Fruit fly (Drosophila melanogaster) whole organism, embryonic: ENCODE data around the gene hook.

Experiments used
- ATbp ChIP-seq: fragments of 200-800 bp; sonication (Bioruptor generic); optimal IDR thresholded peaks from 2 replicates; lab custom pipeline; 2017; ENCODE audit warnings: missing biosample characterization, mild to moderate bottlenecking, missing genetic modification characterization, missing genetic modification reagents
- Adf1 ChIP-seq: fragments of 200-800 bp; sonication (Bioruptor generic); IDR thresholded peaks from 2 replicates; pipeline ENCODE4 v1.3.6; 2022; ENCODE audit warnings: missing biosample characterization, missing genetic modification characterization
- CG10431 ChIP-seq: fragments of 200-800 bp; sonication (Bioruptor generic); optimal IDR thresholded peaks from 3 replicates; lab custom pipeline; 2018; ENCODE audit warnings: missing biosample characterization, mild to moderate bottlenecking, missing genetic modification characterization
- CG10462 ChIP-seq: fragments of 200-800 bp; sonication (Bioruptor generic); optimal IDR thresholded peaks from 2 replicates; lab custom pipeline; 2016; ENCODE audit warnings: missing biosample characterization, missing genetic modification characterization
- CG11085 ChIP-seq: fragments of 200-800 bp; sonication (Bioruptor generic); IDR thresholded peaks from 2 replicates; pipeline ENCODE4 v1.3.6; 2022; ENCODE audit warnings: missing biosample characterization, missing genetic modification characterization
- CG12071 ChIP-seq: fragments of 200-800 bp; sonication (Bioruptor generic); optimal IDR thresholded peaks from 3 replicates; lab custom pipeline; 2018; ENCODE audit warnings: missing biosample characterization, mild to moderate bottlenecking, missing genetic modification characterization
- CG12769 ChIP-seq: fragments of 200-800 bp; sonication (Bioruptor generic); optimal IDR thresholded peaks from 2 replicates; lab custom pipeline; 2019; ENCODE audit warnings: missing biosample characterization, mild to moderate bottlenecking, missing genetic modification characterization, moderate library complexity
- CG17385 ChIP-seq: fragments of 200-800 bp; sonication (Bioruptor generic); optimal IDR thresholded peaks from 3 replicates; lab custom pipeline; 2018; ENCODE audit warnings: missing biosample characterization, mild to moderate bottlenecking, missing genetic modification characterization
- CG17612 ChIP-seq: fragments of 200-800 bp; sonication (Bioruptor generic); IDR thresholded peaks from 2 replicates; pipeline ENCODE4 v1.3.6; 2022; ENCODE audit warnings: missing biosample characterization, missing genetic modification characterization
- CG18599 ChIP-seq: fragments of 200-800 bp; sonication (Bioruptor generic); optimal IDR thresholded peaks from 3 replicates; lab custom pipeline; 2017; ENCODE audit warnings: missing biosample characterization, missing genetic modification characterization, mild to moderate bottlenecking, moderate library complexity, missing genetic modification reagents
- CG31388 ChIP-seq: fragments of 200-800 bp; sonication (Bioruptor generic); optimal IDR thresholded peaks from 2 replicates; lab custom pipeline; 2016; ENCODE audit warnings: missing biosample characterization, missing genetic modification characterization
- CG34224 ChIP-seq: fragments of 200-800 bp; sonication (Bioruptor generic); IDR thresholded peaks from 3 replicates; pipeline ENCODE4 v1.3.6; 2022; ENCODE audit warnings: missing biosample characterization, missing genetic modification characterization; ENCODE audit not compliant: partially characterized antibody
- CG4404 ChIP-seq: fragments of 200-800 bp; sonication (Bioruptor generic); IDR thresholded peaks from 2 replicates; pipeline ENCODE4 v1.3.6; 2022; ENCODE audit warnings: missing biosample characterization, missing genetic modification characterization
- CG7839 ChIP-seq: fragments of 200-800 bp; sonication (Bioruptor generic); optimal IDR thresholded peaks from 3 replicates; lab custom pipeline; 2018; ENCODE audit warnings: missing biosample characterization, mild to moderate bottlenecking, missing genetic modification characterization, moderate library complexity
- CG8924 ChIP-seq: fragments of 200-800 bp; optimal IDR thresholded peaks from 3 replicates; lab custom pipeline; 2019; ENCODE audit warnings: missing biosample characterization, mild to moderate bottlenecking, missing genetic modification characterization, moderate library complexity
- CHES-1-like ChIP-seq: fragments of 200-800 bp; sonication (Bioruptor generic); optimal IDR thresholded peaks from 2 replicates; lab custom pipeline; 2016; ENCODE audit warnings: missing biosample characterization, missing genetic modification characterization
- D ChIP-seq, 2 experiments: fragments of 200-800 bp in 1 of 2; fragments of >200 bp in 1 of 2; sonication (Bioruptor generic) in 1 of 2; optimal IDR thresholded peaks; 2 replicates in 1 of 2; 3 replicates in 1 of 2; lab custom pipeline; 2017; ENCODE audit warnings: mild to moderate bottlenecking in 1 of 2, missing biosample characterization in 1 of 2, missing genetic modification characterization in 1 of 2, missing genetic modification reagents in 1 of 2
- Dek ChIP-seq: fragments of 200-800 bp; sonication (Bioruptor generic); optimal IDR thresholded peaks from 3 replicates; lab custom pipeline; 2019; ENCODE audit warnings: missing biosample characterization, mild to moderate bottlenecking, missing genetic modification characterization, moderate library complexity
- Dfd ChIP-seq, 2 experiments: fragments of >200 bp; optimal IDR thresholded peaks; 2 replicates each; lab custom pipeline; 2017; ENCODE audit warnings: missing biosample characterization in 2 of 2, missing genetic modification characterization in 2 of 2
- Doc3 ChIP-seq: fragments of 200-800 bp; sonication (Bioruptor generic); IDR thresholded peaks from 3 replicates; pipeline ENCODE4 v1.3.6; 2022; ENCODE audit warnings: missing biosample characterization, missing genetic modification characterization; ENCODE audit not compliant: partially characterized antibody
- Dp ChIP-seq: fragments of 200-800 bp; sonication (Bioruptor generic); optimal IDR thresholded peaks from 2 replicates; lab custom pipeline; 2018; ENCODE audit warnings: missing biosample characterization, mild to moderate bottlenecking, missing genetic modification characterization, moderate library complexity
- HLHmδ ChIP-seq: fragments of 200-800 bp; sonication (Bioruptor generic); optimal IDR thresholded peaks from 2 replicates; lab custom pipeline; 2018; ENCODE audit warnings: missing biosample characterization, mild to moderate bottlenecking, missing genetic modification characterization, moderate library complexity
- Hr51 ChIP-seq, 2 experiments: fragments of 200-800 bp; sonication (Bioruptor generic); optimal IDR thresholded peaks; 2 replicates in 1 of 2; 3 replicates in 1 of 2; lab custom pipeline; 2016 to 2018; ENCODE audit warnings: missing biosample characterization in 2 of 2, missing genetic modification characterization in 2 of 2, mild to moderate bottlenecking in 1 of 2, moderate library complexity in 1 of 2
- Mes4 ChIP-seq: fragments of 200-800 bp; sonication (Bioruptor generic); optimal IDR thresholded peaks from 2 replicates; lab custom pipeline; 2016; ENCODE audit warnings: missing biosample characterization, missing genetic modification characterization
- Nf-YA ChIP-seq: fragments of 200-800 bp; sonication (Bioruptor generic); IDR thresholded peaks from 2 replicates; pipeline ENCODE4 v1.3.6; 2022; ENCODE audit warnings: missing biosample characterization, missing genetic modification characterization
- Pdp1 ChIP-seq, 2 experiments: fragments of 200-800 bp; sonication (Bioruptor generic); optimal IDR thresholded peaks; 3 replicates each; lab custom pipeline; 2016; ENCODE audit warnings: missing biosample characterization in 2 of 2, missing genetic modification characterization in 2 of 2, mild to moderate bottlenecking in 1 of 2, moderate library complexity in 1 of 2
- Rfx ChIP-seq: fragments of 200-800 bp; sonication (Bioruptor generic); IDR thresholded peaks from 2 replicates; pipeline ENCODE4 v1.3.6; 2022; ENCODE audit warnings: missing biosample characterization, missing genetic modification characterization
- Sox100B ChIP-seq: fragments of 200-800 bp; sonication (Bioruptor generic); optimal IDR thresholded peaks from 3 replicates; lab custom pipeline; 2018; ENCODE audit warnings: missing biosample characterization, mild to moderate bottlenecking, missing genetic modification characterization
- Sry-δ ChIP-seq: fragments of 200-800 bp; sonication (Bioruptor generic); optimal IDR thresholded peaks from 2 replicates; lab custom pipeline; 2016; ENCODE audit warnings: missing biosample characterization, missing genetic modification characterization
- Ssrp ChIP-seq: fragments of 200-800 bp; sonication (Bioruptor generic); optimal IDR thresholded peaks from 2 replicates; lab custom pipeline; 2018; ENCODE audit warnings: missing biosample characterization, mild to moderate bottlenecking, missing genetic modification characterization, moderate library complexity
- Usf ChIP-seq: fragments of 200-800 bp; sonication (Bioruptor generic); optimal IDR thresholded peaks from 2 replicates; lab custom pipeline; 2017; ENCODE audit warnings: missing genotype, missing biosample characterization, missing genetic modification characterization
- abd-A ChIP-seq: fragments of 200-800 bp; sonication (Bioruptor generic); optimal IDR thresholded peaks from 3 replicates; lab custom pipeline; 2019; ENCODE audit warnings: missing biosample characterization, mild to moderate bottlenecking, missing genetic modification characterization, moderate library complexity
- ci ChIP-seq: fragments of 200-800 bp; sonication (Bioruptor generic); IDR thresholded peaks from 3 replicates; pipeline ENCODE4 v1.3.6; 2022; ENCODE audit warnings: missing biosample characterization, missing genetic modification characterization
- da ChIP-seq: fragments of 200-800 bp; sonication (Bioruptor generic); optimal IDR thresholded peaks from 2 replicates; lab custom pipeline; 2016; ENCODE audit warnings: missing biosample characterization, missing genetic modification characterization
- dati ChIP-seq: fragments of 200-800 bp; sonication (Bioruptor generic); IDR thresholded peaks from 2 replicates; pipeline ENCODE4 v1.3.6; 2022; ENCODE audit warnings: missing biosample characterization, missing genetic modification characterization
- emc ChIP-seq: fragments of 200-800 bp; sonication (Bioruptor generic); optimal IDR thresholded peaks from 2 replicates; lab custom pipeline; 2016; ENCODE audit warnings: missing biosample characterization, missing genetic modification characterization
- en ChIP-seq: fragments of 200-800 bp; sonication (Bioruptor generic); optimal IDR thresholded peaks from 2 replicates; lab custom pipeline; 2016; ENCODE audit warnings: missing biosample characterization, missing genetic modification characterization
- insv ChIP-seq, 2 experiments: fragments of 200-800 bp; sonication (Bioruptor generic); optimal IDR thresholded peaks; 3 replicates each; lab custom pipeline; 2016 to 2018; ENCODE audit warnings: missing biosample characterization in 2 of 2, missing genetic modification characterization in 2 of 2
- jigr1 ChIP-seq: fragments of 200-800 bp; sonication (Bioruptor generic); IDR thresholded peaks from 3 replicates; pipeline ENCODE4 v1.3.6; 2022; ENCODE audit warnings: missing biosample characterization, missing genetic modification characterization
- lola ChIP-seq, 3 experiments: fragments of >200 bp in 2 of 3; fragments of 200-800 bp in 1 of 3; sonication (Bioruptor generic) in 1 of 3; optimal IDR thresholded peaks; 2 replicates each; lab custom pipeline; 2017 to 2019; ENCODE audit warnings: missing biosample characterization in 3 of 3, missing genetic modification characterization in 3 of 3, mild to moderate bottlenecking in 1 of 3, moderate library complexity in 1 of 3
- peb ChIP-seq: fragments of 200-800 bp; sonication (Bioruptor generic); IDR thresholded peaks from 2 replicates; pipeline ENCODE4 v1.3.6; 2022; ENCODE audit warnings: missing biosample characterization, missing genetic modification characterization
- pros ChIP-seq: fragments of 200-800 bp; sonication (Bioruptor generic); optimal IDR thresholded peaks from 3 replicates; lab custom pipeline; 2019; ENCODE audit warnings: missing biosample characterization, mild to moderate bottlenecking, missing genetic modification characterization, moderate library complexity
- ro ChIP-seq: fragments of 200-800 bp; sonication (Bioruptor generic); IDR thresholded peaks from 2 replicates; pipeline ENCODE4 v1.3.6; 2022; ENCODE audit warnings: missing biosample characterization, missing genetic modification characterization
- tx ChIP-seq: fragments of 200-800 bp; sonication (Bioruptor generic); optimal IDR thresholded peaks from 2 replicates; lab custom pipeline; 2016; ENCODE audit warnings: missing biosample characterization, missing genetic modification characterization
- unpg ChIP-seq: fragments of 200-800 bp; sonication (Bioruptor generic); optimal IDR thresholded peaks from 3 replicates; lab custom pipeline; 2018; ENCODE audit warnings: missing biosample characterization, mild to moderate bottlenecking, missing genetic modification characterization, moderate library complexity
- wek ChIP-seq: fragments of 200-800 bp; sonication (Bioruptor generic); optimal IDR thresholded peaks from 3 replicates; lab custom pipeline; 2018; ENCODE audit warnings: missing biosample characterization, mild to moderate bottlenecking, missing genetic modification characterization, moderate library complexity
- z ChIP-seq: fragments of 200-800 bp; sonication (Bioruptor generic); IDR thresholded peaks from 3 replicates; pipeline ENCODE4 v1.3.6; 2022; ENCODE audit warnings: missing biosample characterization, missing genetic modification characterization

The hook gene

DNA sequence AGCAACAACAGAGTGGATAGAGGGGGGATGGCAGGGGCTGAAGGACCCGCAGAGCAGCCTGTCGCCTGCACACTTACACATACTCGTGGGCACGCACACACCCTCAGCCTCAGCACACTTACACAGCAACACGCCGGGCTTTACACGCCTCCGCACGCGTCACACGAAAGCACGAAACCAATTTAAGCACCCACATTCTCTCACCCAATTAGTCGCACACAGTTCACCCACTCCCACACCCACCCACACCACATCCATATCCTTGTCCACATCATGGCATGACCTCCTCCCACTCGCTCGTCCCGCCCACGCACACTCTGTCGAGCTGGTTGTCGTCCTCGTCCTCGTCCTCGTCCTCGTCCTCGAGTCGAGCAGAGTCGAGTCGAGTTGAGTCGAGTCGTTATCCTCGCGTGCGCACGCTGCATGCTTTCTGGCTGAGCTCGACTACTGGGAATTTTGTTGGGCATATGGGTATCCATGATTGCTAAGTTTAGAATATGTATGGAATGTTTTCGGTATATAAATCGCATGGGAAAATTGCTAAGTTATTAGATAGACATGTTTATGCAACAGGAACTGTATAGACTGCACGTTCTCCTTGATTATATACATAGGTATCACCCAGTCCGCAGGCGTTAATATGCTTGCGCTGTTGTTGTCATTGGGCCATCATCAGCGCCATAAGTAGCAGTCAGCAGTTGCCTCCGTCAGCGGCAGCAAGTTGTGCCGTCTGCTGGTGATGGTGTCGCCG is 21.2 kb downstream of the hook start (continued):
- TF ChIP-seq Sox100B (GFP tag; lab: Kevin White, UChicago) = peak; percentile 66
- TF ChIP-seq CG12071 = peak; percentile 74
- peak; percentile 73 for TF ChIP-seq Ssrp (tag; lab: Kevin White, UChicago)
- peak; percentile 77 for TF ChIP-seq Pdp1 (GFP tag; optimal IDR thresholded peaks at IDR 0.05; lab: Kevin White, UChicago)
- TF ChIP-seq CG8924 = peak; percentile 87
- peak; percentile 23 for TF ChIP-seq wek (GFP tag; lab: Kevin White, UChicago)
- peak; percentile 64; the same call in 1 of the 2 replicates for TF ChIP-seq Nf-YA (GFP tag; lab: Robert Waterston, UW)
- TF ChIP-seq CG4404 (GFP tag; lab: Robert Waterston, UW) = peak; percentile 76
- TF ChIP-seq jigr1 (GFP tag; lab: Robert Waterston, UW) = peak; percentile 68; the same call in 2 of the 3 replicates
- peak; percentile 74 for TF ChIP-seq unpg
- TF ChIP-seq insv (GFP tag; optimal IDR thresholded peaks at IDR 0.05; lab: Kevin White, UChicago) = no peak
- TF ChIP-seq Sry-δ (GFP tag; lab: Kevin White, UChicago) = peak; percentile 32
- TF ChIP-seq tx = peak; percentile 73
- TF ChIP-seq CG34224 = no peak
- TF ChIP-seq CG12769 (tag; lab: Kevin White, UChicago) = peak; percentile 95
- TF ChIP-seq abd-A (tag; lab: Kevin White, UChicago) = peak; percentile 96
- TF ChIP-seq D (optimal IDR thresholded peaks at IDR 0.05; lab: Kevin White, UChicago) = no peak
- peak; percentile 70 for TF ChIP-seq D (GFP tag; optimal IDR thresholded peaks at IDR 0.05; lab: Kevin White, UChicago)
- peak; percentile 89 for TF ChIP-seq CG7839 (tag; lab: Kevin White, UChicago)
- TF ChIP-seq ci (GFP tag; lab: Robert Waterston, UW) = peak; percentile 91
- 0 out of 2 replicates have a peak, but pooled peaks have one; percentile 23 for TF ChIP-seq CG17612 (GFP tag; lab: Robert Waterston, UW)
- peak; percentile 78 for TF ChIP-seq ATbp
- TF ChIP-seq da = no peak
- TF ChIP-seq Adf1 (GFP tag; lab: Robert Waterston, UW) = peak; percentile 65; the same call in 1 of the 2 replicates
- no peak for TF ChIP-seq CG31388 (GFP tag; lab: Kevin White, UChicago)
- peak; percentile 79 for TF ChIP-seq CG17385 (GFP tag; lab: Kevin White, UChicago)
- TF ChIP-seq CG10431 (GFP tag; lab: Kevin White, UChicago) = no peak
- peak; percentile 44 for TF ChIP-seq emc (GFP tag; lab: Kevin White, UChicago)
- no peak for TF ChIP-seq HLHmδ (GFP tag; lab: Kevin White, UChicago)
- no peak for TF ChIP-seq en
- TF ChIP-seq Dfd (GFP tag; optimal IDR thresholded peaks at IDR 0.05; lab: Kevin White, UChicago) = no peak
- peak; percentile 81 to 85 for TF ChIP-seq Hr51 (GFP tag; optimal IDR thresholded peaks at IDR 0.05; lab: Kevin White, UChicago)
- TF ChIP-seq CG18599 (GFP tag; lab: Kevin White, UChicago) = peak; percentile 96
- no peak for TF ChIP-seq Dp (GFP tag; lab: Kevin White, UChicago)
- TF ChIP-seq Mes4 = peak; percentile 62
- TF ChIP-seq Dek (tag; lab: Kevin White, UChicago) = peak; percentile 77
- peak; percentile 3 for TF ChIP-seq CG10462 (GFP tag; lab: Kevin White, UChicago)
- peak; percentile 89 for TF ChIP-seq Rfx
- TF ChIP-seq peb = peak; percentile 75
- TF ChIP-seq lola (GFP tag; optimal IDR thresholded peaks at IDR 0.05; lab: Kevin White, UChicago) = peak in 1 of 3 experiments; percentile 43
- no peak for TF ChIP-seq z (GFP tag; lab: Robert Waterston, UW)
- peak; percentile 60; the same call in 1 of the 2 replicates for TF ChIP-seq ro (GFP tag; lab: Robert Waterston, UW)
- peak; percentile 80 for TF ChIP-seq CHES-1-like
- peak; percentile 10 for TF ChIP-seq Usf
- TF ChIP-seq Doc3 (GFP tag; lab: Robert Waterston, UW) = no peak
- TF ChIP-seq pros (GFP tag; lab: Kevin White, UChicago) = no peak
- TF ChIP-seq dati (GFP tag; lab: Robert Waterston, UW) = peak; percentile 43; the same call in 1 of the 2 replicates
- peak; percentile 75 for TF ChIP-seq CG11085 (GFP tag; lab: Robert Waterston, UW)
